Fruit fly (Drosophila melanogaster) whole organism, embryonic: Measurements from ENCODE around the gene CG16790.

Experiments used
- Atf-2 ChIP-seq: fragments of 200-800 bp; sonication (Bioruptor generic); optimal IDR thresholded peaks from 2 replicates; lab custom pipeline; 2016; ENCODE audit warnings: missing biosample characterization, missing genetic modification characterization
- Atf6 ChIP-seq: fragments of 200-800 bp; sonication (Bioruptor generic); IDR thresholded peaks from 2 replicates; pipeline ENCODE4 v1.3.6; 2022; ENCODE audit warnings: missing biosample characterization, missing genetic modification characterization
- CG10274 ChIP-seq: fragments of 200-800 bp; sonication (Bioruptor generic); optimal IDR thresholded peaks from 3 replicates; lab custom pipeline; 2017; ENCODE audit warnings: missing biosample characterization, mild to moderate bottlenecking, missing genetic modification characterization
- CG10543 ChIP-seq: fragments of 200-800 bp; sonication (Bioruptor generic); optimal IDR thresholded peaks from 3 replicates; lab custom pipeline; 2017; ENCODE audit warnings: missing biosample characterization, mild to moderate bottlenecking, missing genetic modification characterization, moderate library complexity
- CG11723 ChIP-seq: fragments of 200-800 bp; sonication (Bioruptor generic); optimal IDR thresholded peaks from 2 replicates; lab custom pipeline; 2017; ENCODE audit warnings: missing biosample characterization, mild to moderate bottlenecking, missing genetic modification characterization
- CG1233 ChIP-seq: fragments of 200-800 bp; sonication (Bioruptor generic); optimal IDR thresholded peaks from 4 replicates; lab custom pipeline; 2018; ENCODE audit warnings: missing biosample characterization, mild to moderate bottlenecking, missing genetic modification characterization
- CG14667 ChIP-seq: fragments of 200-800 bp; sonication (Bioruptor generic); IDR thresholded peaks from 2 replicates; pipeline ENCODE4 v1.3.6; 2022; ENCODE audit warnings: missing biosample characterization, missing genetic modification characterization
- CG1603 ChIP-seq: fragments of 200-800 bp; sonication (Bioruptor generic); optimal IDR thresholded peaks from 2 replicates; lab custom pipeline; 2019; ENCODE audit warnings: missing biosample characterization, mild to moderate bottlenecking, missing genetic modification characterization, moderate library complexity
- CG17612 ChIP-seq: fragments of 200-800 bp; sonication (Bioruptor generic); IDR thresholded peaks from 2 replicates; pipeline ENCODE4 v1.3.6; 2022; ENCODE audit warnings: missing biosample characterization, missing genetic modification characterization
- CG30431 ChIP-seq: fragments of 200-800 bp; sonication (Bioruptor generic); optimal IDR thresholded peaks from 2 replicates; lab custom pipeline; 2017; ENCODE audit warnings: missing biosample characterization, missing genetic modification characterization
- CG31388 ChIP-seq: fragments of 200-800 bp; sonication (Bioruptor generic); optimal IDR thresholded peaks from 2 replicates; lab custom pipeline; 2016; ENCODE audit warnings: missing biosample characterization, missing genetic modification characterization
- CG34224 ChIP-seq: fragments of 200-800 bp; sonication (Bioruptor generic); IDR thresholded peaks from 3 replicates; pipeline ENCODE4 v1.3.6; 2022; ENCODE audit warnings: missing biosample characterization, missing genetic modification characterization; ENCODE audit not compliant: partially characterized antibody
- CG6175 ChIP-seq: fragments of 200-800 bp; sonication (Bioruptor generic); IDR thresholded peaks from 3 replicates; pipeline ENCODE4 v1.3.6; 2022; ENCODE audit warnings: missing biosample characterization, missing genetic modification characterization
- CG6791 ChIP-seq: fragments of 200-800 bp; sonication (Bioruptor generic); IDR thresholded peaks from 3 replicates; pipeline ENCODE4 v1.3.6; 2022; ENCODE audit warnings: missing biosample characterization, missing genetic modification characterization; ENCODE audit not compliant: partially characterized antibody
- CG7271 ChIP-seq: fragments of 200-800 bp; sonication (Bioruptor generic); optimal IDR thresholded peaks from 2 replicates; lab custom pipeline; 2018; ENCODE audit warnings: missing biosample characterization, mild to moderate bottlenecking, missing genetic modification characterization, moderate library complexity
- CG7357 ChIP-seq: fragments of 200-800 bp; sonication (Bioruptor generic); IDR thresholded peaks from 3 replicates; pipeline ENCODE4 v1.3.6; 2022; ENCODE audit warnings: missing biosample characterization, missing genetic modification characterization
- CG7839 ChIP-seq: fragments of 200-800 bp; sonication (Bioruptor generic); optimal IDR thresholded peaks from 3 replicates; lab custom pipeline; 2018; ENCODE audit warnings: missing biosample characterization, mild to moderate bottlenecking, missing genetic modification characterization, moderate library complexity
- CG7963 ChIP-seq: fragments of 200-800 bp; sonication (Bioruptor generic); IDR thresholded peaks from 3 replicates; pipeline ENCODE4 v1.3.6; 2022; ENCODE audit warnings: missing biosample characterization, missing genetic modification characterization; ENCODE audit not compliant: partially characterized antibody
- CG8281 ChIP-seq: fragments of 200-800 bp; sonication (Bioruptor generic); optimal IDR thresholded peaks from 2 replicates; lab custom pipeline; 2018; ENCODE audit warnings: missing biosample characterization, mild to moderate bottlenecking, missing genetic modification characterization, moderate library complexity
- Camta ChIP-seq: fragments of 200-800 bp; sonication (Bioruptor generic); optimal IDR thresholded peaks from 2 replicates; lab custom pipeline; 2016; ENCODE audit warnings: missing biosample characterization, missing genetic modification characterization
- D ChIP-seq, 2 experiments: fragments of 200-800 bp in 1 of 2; fragments of >200 bp in 1 of 2; sonication (Bioruptor generic) in 1 of 2; optimal IDR thresholded peaks; 2 replicates in 1 of 2; 3 replicates in 1 of 2; lab custom pipeline; 2017; ENCODE audit warnings: mild to moderate bottlenecking in 1 of 2, missing biosample characterization in 1 of 2, missing genetic modification characterization in 1 of 2, missing genetic modification reagents in 1 of 2
- Dp ChIP-seq: fragments of 200-800 bp; sonication (Bioruptor generic); optimal IDR thresholded peaks from 2 replicates; lab custom pipeline; 2018; ENCODE audit warnings: missing biosample characterization, mild to moderate bottlenecking, missing genetic modification characterization, moderate library complexity
- H15 ChIP-seq: fragments of 200-800 bp; sonication (Bioruptor generic); IDR thresholded peaks from 3 replicates; pipeline ENCODE4 v1.3.6; 2022; ENCODE audit warnings: missing biosample characterization, missing genetic modification characterization
- Hey ChIP-seq: fragments of 200-800 bp; sonication (Bioruptor generic); optimal IDR thresholded peaks from 3 replicates; lab custom pipeline; 2018; ENCODE audit warnings: missing biosample characterization, mild to moderate bottlenecking, missing genetic modification characterization
- Lim3 ChIP-seq: fragments of 200-800 bp; sonication (Bioruptor generic); IDR thresholded peaks from 2 replicates; pipeline ENCODE4 v1.3.6; 2022; ENCODE audit warnings: missing biosample characterization, missing genetic modification characterization
- MESR4 ChIP-seq: fragments of 200-800 bp; sonication (Bioruptor generic); optimal IDR thresholded peaks from 2 replicates; lab custom pipeline; 2018; ENCODE audit warnings: missing biosample characterization, mild to moderate bottlenecking, missing genetic modification characterization, moderate library complexity
- Oaz ChIP-seq: fragments of 200-800 bp; sonication (Bioruptor generic); IDR thresholded peaks from 2 replicates; pipeline ENCODE4 v1.3.6; 2022; ENCODE audit warnings: missing biosample characterization, missing genetic modification characterization
- Opbp ChIP-seq: fragments of 200-800 bp; sonication (Bioruptor generic); IDR thresholded peaks from 3 replicates; pipeline ENCODE4 v1.3.6; 2022; ENCODE audit warnings: missing biosample characterization, missing genetic modification characterization; ENCODE audit not compliant: partially characterized antibody
- PHDP ChIP-seq: fragments of 200-800 bp; sonication (Bioruptor generic); optimal IDR thresholded peaks from 3 replicates; lab custom pipeline; 2018; ENCODE audit warnings: missing biosample characterization, mild to moderate bottlenecking, missing genetic modification characterization, moderate library complexity
- Poxn ChIP-seq: fragments of 200-800 bp; sonication (Bioruptor generic); IDR thresholded peaks from 2 replicates; pipeline ENCODE4 v1.3.6; 2022; ENCODE audit warnings: missing biosample characterization, missing genetic modification characterization
- Ssrp ChIP-seq: fragments of 200-800 bp; sonication (Bioruptor generic); optimal IDR thresholded peaks from 2 replicates; lab custom pipeline; 2018; ENCODE audit warnings: missing biosample characterization, mild to moderate bottlenecking, missing genetic modification characterization, moderate library complexity
- Stat92E ChIP-seq, 3 experiments: fragments of >200 bp in 2 of 3; fragments of 200-800 bp in 1 of 3; sonication (Bioruptor generic) in 1 of 3; optimal IDR thresholded peaks; 2 replicates each; lab custom pipeline; 2017 to 2019; ENCODE audit warnings: missing biosample characterization in 3 of 3, missing genetic modification characterization in 3 of 3, mild to moderate bottlenecking in 1 of 3, moderate library complexity in 1 of 3
- Usf ChIP-seq: fragments of 200-800 bp; sonication (Bioruptor generic); optimal IDR thresholded peaks from 2 replicates; lab custom pipeline; 2017; ENCODE audit warnings: missing genotype, missing biosample characterization, missing genetic modification characterization
- ab ChIP-seq: fragments of 200-800 bp; sonication (Bioruptor generic); optimal IDR thresholded peaks from 2 replicates; lab custom pipeline; 2016; ENCODE audit warnings: missing biosample characterization, missing genetic modification characterization
- bbx ChIP-seq: fragments of 200-800 bp; sonication (Bioruptor generic); IDR thresholded peaks from 2 replicates; pipeline ENCODE4 v1.3.6; 2022; ENCODE audit warnings: missing biosample characterization, missing genetic modification characterization; ENCODE audit not compliant: partially characterized antibody
- croc ChIP-seq: fragments of 200-800 bp; sonication (Bioruptor generic); conservative IDR thresholded peaks from 3 replicates; pipeline ENCODE4 v1.3.6; 2022; ENCODE audit warnings: missing biosample characterization, missing genetic modification characterization
- crol ChIP-seq: fragments of 200-800 bp; sonication (Bioruptor generic); IDR thresholded peaks from 2 replicates; pipeline ENCODE4 v1.3.6; 2022; ENCODE audit warnings: missing biosample characterization, missing genetic modification characterization
- eyg ChIP-seq: fragments of 200-800 bp; sonication (Bioruptor generic); optimal IDR thresholded peaks from 3 replicates; lab custom pipeline; 2016; ENCODE audit warnings: missing biosample characterization, missing genetic modification characterization
- fd64A ChIP-seq: fragments of 200-800 bp; sonication (Bioruptor generic); optimal IDR thresholded peaks from 3 replicates; lab custom pipeline; 2018; ENCODE audit warnings: missing biosample characterization, mild to moderate bottlenecking, missing genetic modification characterization
- gsb-n ChIP-seq: fragments of 200-800 bp; sonication (Bioruptor generic); optimal IDR thresholded peaks from 3 replicates; lab custom pipeline; 2018; ENCODE audit warnings: missing biosample characterization, mild to moderate bottlenecking, missing genetic modification characterization
- gt ChIP-seq: fragments of 200-800 bp; sonication (Bioruptor generic); IDR thresholded peaks from 2 replicates; pipeline ENCODE4 v1.3.6; 2022; ENCODE audit warnings: missing biosample characterization, missing genetic modification characterization
- lola ChIP-seq, 3 experiments: fragments of >200 bp in 2 of 3; fragments of 200-800 bp in 1 of 3; sonication (Bioruptor generic) in 1 of 3; optimal IDR thresholded peaks; 2 replicates each; lab custom pipeline; 2017 to 2019; ENCODE audit warnings: missing biosample characterization in 3 of 3, missing genetic modification characterization in 3 of 3, mild to moderate bottlenecking in 1 of 3, moderate library complexity in 1 of 3
- sima ChIP-seq: fragments of 200-800 bp; sonication (Bioruptor generic); optimal IDR thresholded peaks from 2 replicates; lab custom pipeline; 2016; ENCODE audit warnings: missing biosample characterization, missing genetic modification characterization
- slou ChIP-seq: fragments of 200-800 bp; sonication (Bioruptor generic); optimal IDR thresholded peaks from 3 replicates; lab custom pipeline; 2016; ENCODE audit warnings: missing biosample characterization, missing genetic modification characterization
- sna ChIP-seq: fragments of 200-800 bp; sonication (Bioruptor generic); IDR thresholded peaks from 2 replicates; pipeline ENCODE4 v1.3.6; 2022; ENCODE audit warnings: missing biosample characterization, missing genetic modification characterization; ENCODE audit not compliant: partially characterized antibody
- tll ChIP-seq, 2 experiments: fragments of 200-800 bp in 1 of 2; fragments of >200 bp in 1 of 2; sonication (Bioruptor generic) in 1 of 2; optimal IDR thresholded peaks; 2 replicates each; lab custom pipeline; 2017 to 2019; ENCODE audit warnings: missing biosample characterization in 2 of 2, missing genetic modification characterization in 2 of 2, mild to moderate bottlenecking in 1 of 2, moderate library complexity in 1 of 2
- tna ChIP-seq: fragments of 200-800 bp; sonication (Bioruptor generic); IDR thresholded peaks from 2 replicates; pipeline ENCODE4 v1.3.6; 2022; ENCODE audit warnings: missing biosample characterization, missing genetic modification characterization; ENCODE audit not compliant: partially characterized antibody
- trem ChIP-seq: fragments of 200-800 bp; optimal IDR thresholded peaks from 3 replicates; lab custom pipeline; 2019; ENCODE audit warnings: missing biosample characterization, mild to moderate bottlenecking, missing genetic modification characterization, moderate library complexity

The CG16790 gene

DNA sequence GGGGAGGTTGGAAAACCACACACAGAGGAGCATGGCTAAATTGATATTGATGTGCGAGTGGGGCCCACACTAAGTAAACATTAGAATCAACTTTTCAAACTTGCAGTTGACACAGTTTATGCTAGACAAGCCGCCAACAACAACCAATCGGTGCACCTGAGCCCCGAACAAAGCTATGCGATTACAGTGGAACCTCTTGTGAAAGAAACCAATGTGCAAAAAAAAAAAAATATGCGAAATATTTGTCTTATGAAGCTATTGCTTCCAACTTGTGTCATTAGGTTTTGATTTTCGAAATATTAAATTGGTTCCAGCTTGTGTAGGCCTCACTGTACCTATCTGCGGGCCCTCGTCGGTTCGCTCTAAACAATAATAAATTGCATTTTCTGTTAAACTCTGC is 48.3 kb upstream of the CG16790 start (continued):
- TF ChIP-seq Atf-2 (GFP tag; lab: Kevin White, UChicago) (peak; percentile 58), sna (GFP tag; lab: Robert Waterston, UW) (no peak), CG7271 (no peak), CG30431 (GFP tag; lab: Kevin White, UChicago) (peak; percentile 63), bbx (GFP tag; lab: Robert Waterston, UW) (no peak), CG10543 (GFP tag; lab: Kevin White, UChicago) (no peak), CG1233 (GFP tag; lab: Kevin White, UChicago) (peak; percentile 66), ab (GFP tag; lab: Kevin White, UChicago) (peak; percentile 71), Poxn (GFP tag; lab: Robert Waterston, UW) (no peak), eyg (GFP tag; lab: Kevin White, UChicago) (peak; percentile 4), CG7963 (GFP tag; lab: Robert Waterston, UW) (no peak), D (optimal IDR thresholded peaks at IDR 0.05; lab: Kevin White, UChicago) (no peak), D (GFP tag; optimal IDR thresholded peaks at IDR 0.05; lab: Kevin White, UChicago) (peak; percentile 60), trem (tag; lab: Kevin White, UChicago) (peak; percentile 15), H15 (GFP tag; lab: Robert Waterston, UW) (peak; percentile 79), CG8281 (peak; percentile 28), tna (no peak), Oaz (peak; percentile 48), Dp (GFP tag; lab: Kevin White, UChicago) (no peak), MESR4 (GFP tag; lab: Kevin White, UChicago) (no peak), CG1603 (peak; percentile 87), Hey (tag; lab: Kevin White, UChicago) (no peak), CG7839 (tag; lab: Kevin White, UChicago) (peak; percentile 80), CG6175 (GFP tag; lab: Robert Waterston, UW) (0 out of 3 replicates have a peak, but pooled peaks have one; percentile 61), CG31388 (GFP tag; lab: Kevin White, UChicago) (peak; percentile 25), tll (GFP tag; optimal IDR thresholded peaks at IDR 0.05; lab: Kevin White, UChicago) (no peak), CG11723 (peak; percentile 56), croc (peak; percentile 75), Stat92E (GFP tag; optimal IDR thresholded peaks at IDR 0.05; lab: Kevin White, UChicago) (no peak), slou (GFP tag; lab: Kevin White, UChicago) (peak; percentile 10), CG17612 (GFP tag; lab: Robert Waterston, UW) (0 out of 2 replicates have a peak, but pooled peaks have one; percentile 33), CG6791 (GFP tag; lab: Robert Waterston, UW) (no peak), Opbp (GFP tag; lab: Robert Waterston, UW) (no peak), gsb-n (peak; percentile 66), PHDP (tag; lab: Kevin White, UChicago) (peak; percentile 70), CG34224 (GFP tag; lab: Robert Waterston, UW) (no peak), CG14667 (GFP tag; lab: Robert Waterston, UW) (peak; percentile 50), Lim3 (GFP tag; lab: Robert Waterston, UW) (peak; percentile 20; the same call in 1 of the 2 replicates), sima (GFP tag; lab: Kevin White, UChicago) (no peak), Ssrp (tag; lab: Kevin White, UChicago) (peak; percentile 74), Atf6 (GFP tag; lab: Robert Waterston, UW) (peak; percentile 49; the same call in 1 of the 2 replicates), CG7357 (GFP tag; lab: Robert Waterston, UW) (peak; percentile 57; the same call in 1 of the 3 replicates), Usf (GFP tag; lab: Kevin White, UChicago) (peak; percentile 9), CG10274 (GFP tag; lab: Kevin White, UChicago) (peak; percentile 24), fd64A (GFP tag; lab: Kevin White, UChicago) (peak; percentile 60), lola (GFP tag; optimal IDR thresholded peaks at IDR 0.05; lab: Kevin White, UChicago) (peak in 1 of 3 experiments; percentile 44), Camta (GFP tag; lab: Kevin White, UChicago) (peak; percentile 73), gt (GFP tag; lab: Robert Waterston, UW) (peak; percentile 50), crol (GFP tag; lab: Robert Waterston, UW) (peak; percentile 32; the same call in 1 of the 2 replicates)
